Worm (Caenorhabditis elegans): ENCODE measurements around the gene mppb-1.

Gene mppb-1

DNA sequence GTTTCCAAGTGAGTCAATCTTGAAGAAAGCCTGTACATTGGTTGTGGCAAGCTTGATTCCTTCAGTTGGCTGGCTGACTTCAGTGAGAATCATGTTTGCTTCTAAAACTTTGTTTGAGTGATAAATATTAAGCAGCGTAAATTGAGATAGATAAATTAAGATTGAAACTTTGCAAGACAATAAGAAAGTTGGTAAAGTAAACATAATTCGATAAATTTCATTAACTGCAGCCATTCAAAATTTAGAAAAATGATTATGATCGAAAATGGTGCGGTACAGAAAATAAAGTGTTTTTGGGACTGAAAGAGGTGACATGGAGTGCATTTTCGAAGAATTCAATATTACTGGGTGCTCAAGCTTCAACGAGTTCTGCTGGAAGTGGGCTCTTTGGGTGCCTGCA lies 21.1 kb downstream of the mppb-1 start, which contains the start of gene icln-1:
Gene icln-1 (minus strand): TSS at position 101 of the 400 bp plus-strand sequence.
- no peak for TF ChIP-seq nhr-25 (tag; optimal IDR thresholded peaks at IDR 0.05)
- no peak for TF ChIP-seq fkh-2 (tag; optimal IDR thresholded peaks at IDR 0.05)
- TF ChIP-seq nhr-12 (tag; optimal IDR thresholded peaks at IDR 0.05), result no peak
- TF ChIP-seq nhr-28 (tag; optimal IDR thresholded peaks at IDR 0.05), result no peak
- no peak for TF ChIP-seq ceh-9 (tag; optimal IDR thresholded peaks at IDR 0.05)
- no peak for TF ChIP-seq ztf-11 (tag; optimal IDR thresholded peaks at IDR 0.05)
- TF ChIP-seq nhr-11 (tag; optimal IDR thresholded peaks at IDR 0.05), result no peak
- TF ChIP-seq tbx-2 (tag; optimal IDR thresholded peaks at IDR 0.05), result no peak
- no peak for TF ChIP-seq nhr-77 (tag; optimal IDR thresholded peaks at IDR 0.05)
- TF ChIP-seq nfya-1 (tag; optimal IDR thresholded peaks at IDR 0.05; ENCODE audit: insufficient read depth), result no peak
- no peak for TF ChIP-seq nhr-23 (tag; optimal IDR thresholded peaks at IDR 0.05)
- TF ChIP-seq nhr-237 (tag; optimal IDR thresholded peaks at IDR 0.05), result no peak
- no peak for TF ChIP-seq fos-1 (tag; optimal IDR thresholded peaks at IDR 0.05)
- TF ChIP-seq snpc-4 (tag; optimal IDR thresholded peaks at IDR 0.05), result no peak
- no peak for TF ChIP-seq nhr-43 (tag; optimal IDR thresholded peaks at IDR 0.05; ENCODE audit: poor library complexity, severe bottlenecking)
- TF ChIP-seq ceh-82 (tag; optimal IDR thresholded peaks at IDR 0.05), result no peak
- TF ChIP-seq unc-62 (GFP tag; optimal IDR thresholded peaks at IDR 0.05), result no peak
- no peak for TF ChIP-seq jun-1 (tag; optimal IDR thresholded peaks at IDR 0.05)

DNA sequence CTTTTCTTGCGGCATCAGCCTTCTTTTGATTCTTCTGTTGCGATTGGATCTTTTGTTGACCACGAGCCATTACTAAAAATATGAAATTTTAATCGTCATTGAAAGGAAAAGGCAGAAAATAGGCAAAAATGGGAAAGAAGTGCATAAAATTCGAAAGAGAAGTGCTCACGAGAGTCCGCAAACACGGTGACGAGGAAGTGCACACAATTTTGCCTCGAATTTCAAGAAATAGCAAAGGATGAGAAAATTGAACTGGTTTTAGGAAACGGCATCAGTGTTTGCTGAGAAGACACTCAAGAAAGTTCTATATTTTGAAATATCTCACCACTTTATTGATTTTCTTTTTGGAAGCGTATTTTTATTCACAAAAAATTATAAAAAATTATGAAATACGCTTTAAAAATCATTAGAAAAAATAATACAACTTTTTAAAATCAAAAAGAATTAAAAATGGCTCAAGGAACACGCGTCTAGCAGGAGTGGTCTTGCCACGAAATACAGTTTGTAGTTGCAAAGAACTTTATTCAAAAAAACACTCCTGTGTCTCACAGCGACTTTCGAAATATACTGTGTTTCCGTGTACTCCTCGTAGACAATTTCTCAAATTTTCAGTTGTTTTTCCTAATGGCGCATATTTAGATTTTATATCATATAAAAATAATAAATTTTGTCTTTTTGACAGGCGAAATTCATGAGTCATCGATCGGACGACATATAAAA lies 21.8 kb downstream of the mppb-1 start, which contains the start of the genes znf-706 and cpna-3:
Gene znf-706 (minus strand): TSS at position 72 of the 720 bp plus-strand sequence.
Gene cpna-3 (plus strand): TSS at position 683 of the 720 bp plus-strand sequence.
- TF ChIP-seq hmg-11 (tag; optimal IDR thresholded peaks at IDR 0.05) (peak; percentile 15), unc-39 (tag; optimal IDR thresholded peaks at IDR 0.05) (no peak), ama-1 (optimal IDR thresholded peaks at IDR 0.05) (no peak), unc-62 (GFP tag; optimal IDR thresholded peaks at IDR 0.05) (no peak), elt-2 (tag; optimal IDR thresholded peaks at IDR 0.05) (peak; percentile 5), nhr-23 (tag; optimal IDR thresholded peaks at IDR 0.05) (peak; percentile 0), lin-39 (tag; optimal IDR thresholded peaks at IDR 0.05) (no peak), elt-3 (tag; optimal IDR thresholded peaks at IDR 0.05) (no peak), nhr-67 (tag; optimal IDR thresholded peaks at IDR 0.05) (no peak), nhr-11 (tag; optimal IDR thresholded peaks at IDR 0.05) (no peak), R02D3.7 (tag; optimal IDR thresholded peaks at IDR 0.05) (no peak)

DNA sequence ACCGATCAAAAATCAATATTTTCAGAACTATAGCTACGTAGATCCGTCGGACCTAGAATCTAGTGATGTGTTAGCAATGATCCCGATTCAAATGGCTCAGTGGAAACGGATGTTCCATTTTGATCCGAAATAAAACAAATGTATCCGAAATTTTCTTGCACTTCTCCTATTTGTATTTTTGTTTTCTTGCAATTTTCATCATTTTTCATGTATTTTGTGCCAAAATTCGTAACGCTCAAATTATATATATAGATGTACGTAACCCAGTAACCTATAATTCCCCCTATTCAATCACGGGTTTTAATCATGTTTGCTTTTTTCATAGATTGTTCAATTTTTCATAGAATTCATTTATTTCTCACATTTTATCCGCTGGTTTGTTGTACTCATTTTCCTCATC lies 24.5 kb downstream of the mppb-1 start, which contains the start of gene gldi-10:
Gene gldi-10 (plus strand): TSS at position 301 of the 400 bp plus-strand sequence.
- TF ChIP-seq ceh-28 (tag; optimal IDR thresholded peaks at IDR 0.05) (no peak), ama-1 (optimal IDR thresholded peaks at IDR 0.05) (no peak), pha-4 (tag; optimal IDR thresholded peaks at IDR 0.05) (no peak), ceh-16 (tag; optimal IDR thresholded peaks at IDR 0.05) (no peak), egl-5 (tag; optimal IDR thresholded peaks at IDR 0.05) (no peak), nhr-43 (tag; optimal IDR thresholded peaks at IDR 0.05; ENCODE audit: poor library complexity, severe bottlenecking) (no peak), egl-27 (tag; optimal IDR thresholded peaks at IDR 0.05) (no peak), lin-39 (tag; optimal IDR thresholded peaks at IDR 0.05) (no peak), nhr-12 (tag; optimal IDR thresholded peaks at IDR 0.05) (no peak), ceh-9 (tag; optimal IDR thresholded peaks at IDR 0.05) (no peak), nhr-67 (tag; optimal IDR thresholded peaks at IDR 0.05) (no peak), fkh-2 (tag; optimal IDR thresholded peaks at IDR 0.05) (no peak)

DNA sequence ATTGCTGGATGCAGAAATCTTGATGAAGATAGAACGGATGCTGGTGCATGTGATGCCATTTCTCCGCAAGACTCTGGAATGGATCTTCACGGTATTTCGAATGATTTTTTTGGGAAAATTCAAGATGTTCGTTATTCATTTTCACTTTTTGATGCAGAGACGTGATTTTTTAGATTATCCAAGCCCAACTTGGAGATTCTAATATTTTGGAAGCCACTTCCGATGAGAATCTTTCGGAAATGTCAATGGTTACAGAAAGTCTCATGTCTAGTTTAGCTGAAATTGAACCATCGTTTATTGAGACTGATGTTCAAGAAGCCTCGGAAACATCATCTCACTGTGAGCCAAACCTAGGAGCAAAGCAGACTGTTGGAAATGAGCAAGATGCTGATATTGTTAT lies 26.4 kb downstream of the mppb-1 start:
- no peak for TF ChIP-seq hmg-11 (tag; optimal IDR thresholded peaks at IDR 0.05)
- TF ChIP-seq egl-5 (tag; optimal IDR thresholded peaks at IDR 0.05), result no peak
- no peak for TF ChIP-seq fkh-2 (tag; optimal IDR thresholded peaks at IDR 0.05)
- TF ChIP-seq daf-12 (tag; optimal IDR thresholded peaks at IDR 0.05), result no peak
- TF ChIP-seq mml-1 (tag; optimal IDR thresholded peaks at IDR 0.05), result no peak
- no peak for TF ChIP-seq elt-1 (tag; optimal IDR thresholded peaks at IDR 0.05)
- TF ChIP-seq unc-39 (tag; optimal IDR thresholded peaks at IDR 0.05), result no peak
- no peak for TF ChIP-seq skn-1 (tag; optimal IDR thresholded peaks at IDR 0.05)
- no peak for TF ChIP-seq elt-3 (tag; optimal IDR thresholded peaks at IDR 0.05)
- no peak for TF ChIP-seq nhr-12 (tag; optimal IDR thresholded peaks at IDR 0.05)
